Worm (Caenorhabditis elegans) whole organism, late embryonic: ENCODE measurements around the gene skr-21.

ENCODE experiments used
- ama-1 ChIP-seq: fragments of 150-350 bp; optimal IDR thresholded peaks from 2 replicates; lab custom pipeline; 2014
- ceh-30 ChIP-seq: fragments of 150-350 bp; optimal IDR thresholded peaks from 2 replicates; lab custom pipeline; 2014; ENCODE audit warnings: missing biosample characterization, missing genetic modification characterization
- ceh-34 ChIP-seq: sonication (generic microtip); optimal IDR thresholded peaks from 2 replicates; lab custom pipeline; 2016; ENCODE audit warnings: mild to moderate bottlenecking, missing genetic modification characterization, missing compliant biosample characterization
- ceh-6 ChIP-seq: fragments of 200-800 bp; sonication (Bioruptor generic); optimal IDR thresholded peaks from 2 replicates; lab custom pipeline; 2018; ENCODE audit warnings: mild to moderate bottlenecking, missing genetic modification characterization, missing compliant biosample characterization
- gmeb-2 ChIP-seq: sonication (generic microtip); optimal IDR thresholded peaks from 2 replicates; lab custom pipeline; 2016; ENCODE audit warnings: missing genetic modification characterization, inconsistent platforms, missing compliant biosample characterization
- pros-1 ChIP-seq: fragments of 150-350 bp; optimal IDR thresholded peaks from 2 replicates; lab custom pipeline; 2014; ENCODE audit warnings: missing biosample characterization, missing genetic modification reagents, missing genetic modification characterization
- unc-55 ChIP-seq: sonication (generic microtip); optimal IDR thresholded peaks from 2 replicates; lab custom pipeline; 2017; ENCODE audit warnings: missing biosample characterization, missing genetic modification reagents, missing genetic modification characterization

DNA sequence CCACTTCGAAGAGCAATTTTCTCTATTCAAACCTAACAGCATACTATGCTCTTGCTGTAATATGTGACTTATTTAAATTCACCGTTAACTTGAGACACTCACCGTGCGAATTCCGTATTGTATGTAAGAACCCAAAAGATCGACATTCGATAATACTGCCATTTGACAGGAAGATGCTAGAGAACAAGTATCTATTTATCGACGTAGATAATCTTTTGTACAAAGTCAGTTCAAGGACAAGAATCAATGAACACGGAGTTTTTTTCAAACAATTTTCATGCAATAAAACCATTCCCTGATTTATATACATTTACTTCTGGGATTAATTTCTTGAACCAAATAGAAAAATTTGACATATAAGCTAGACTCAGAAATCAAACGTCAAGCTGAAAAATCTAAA, 21.8 kb upstream of the skr-21 start, which contains the start of gene K08H2.7:
- no peak for TF ChIP-seq gmeb-2
- TF ChIP-seq unc-55 (GFP tag; lab: Kevin White, UChicago), result no peak
- no peak for TF ChIP-seq ceh-34
- TF ChIP-seq ama-1, result no peak
- no peak for TF ChIP-seq pros-1 (tag; lab: Kevin White, UChicago)
- TF ChIP-seq ceh-30, result no peak
- TF ChIP-seq ceh-6 (GFP tag; lab: Kevin White, UChicago), result no peak
